Worm (Caenorhabditis elegans): ENCODE results near the gene srz-18.

- TF ChIP-seq zip-8 (tag; optimal IDR thresholded peaks at IDR 0.05): no peak
- no peak for TF ChIP-seq unc-39 (tag; optimal IDR thresholded peaks at IDR 0.05)
- TF ChIP-seq nhr-28 (tag; optimal IDR thresholded peaks at IDR 0.05): no peak
- no peak for TF ChIP-seq pha-4 (tag; optimal IDR thresholded peaks at IDR 0.05)
- no peak for TF ChIP-seq unc-120 (tag; optimal IDR thresholded peaks at IDR 0.05; ENCODE audit: poor library complexity, severe bottlenecking)
- no peak for TF ChIP-seq ztf-11 (tag; optimal IDR thresholded peaks at IDR 0.05)
- no peak for TF ChIP-seq unc-62 (GFP tag; optimal IDR thresholded peaks at IDR 0.05)
- no peak for TF ChIP-seq cnd-1 (tag; optimal IDR thresholded peaks at IDR 0.05)
- no peak for TF ChIP-seq nhr-12 (tag; optimal IDR thresholded peaks at IDR 0.05)
- no peak for TF ChIP-seq lsy-2 (tag; optimal IDR thresholded peaks at IDR 0.05)
- TF ChIP-seq nhr-237 (tag; optimal IDR thresholded peaks at IDR 0.05): no peak
These were observed 17.8 kb upstream of the srz-18 start, which contains the start of gene ttr-12 for ce11 chrV:20608688-20609087.

All from whole organism, mixed stage, embryonic.